Worm (Caenorhabditis elegans): ENCODE measurements around the gene ZK938.11.

ce11 chrII:9838260-9838935, 1.8 kb downstream of the ZK938.11 start, which contains the start of gene arrd-4:
- TF ChIP-seq ama-1 (optimal IDR thresholded peaks at IDR 0.05), result no peak
- no peak for TF ChIP-seq scrt-1 (GFP tag; IDR thresholded peaks at IDR 0.05)
- no peak for TF ChIP-seq aly-1 (tag; optimal IDR thresholded peaks at IDR 0.05)
- TF ChIP-seq F13C5.2 (tag; optimal IDR thresholded peaks at IDR 0.05), result no peak
- TF ChIP-seq hnd-1 (tag; optimal IDR thresholded peaks at IDR 0.05), result no peak
- no peak for TF ChIP-seq hmg-4 (GFP tag; optimal IDR thresholded peaks at IDR 0.05)
- TF ChIP-seq ceh-13 (GFP tag; optimal IDR thresholded peaks at IDR 0.05), result no peak
- no peak for TF ChIP-seq B0310.2 (tag; optimal IDR thresholded peaks at IDR 0.05)
- no peak for TF ChIP-seq tra-4 (tag; optimal IDR thresholded peaks at IDR 0.05)
- TF ChIP-seq flt-1 (GFP tag; IDR thresholded peaks at IDR 0.05), result no peak
- TF ChIP-seq tbx-11 (GFP tag; IDR thresholded peaks at IDR 0.05), result no peak
- no peak for TF ChIP-seq pes-1 (GFP tag; IDR thresholded peaks at IDR 0.05)
- no peak for TF ChIP-seq sea-1 (GFP tag; conservative IDR thresholded peaks at IDR 0.05)
- TF ChIP-seq tbx-37 (GFP tag; conservative IDR thresholded peaks at IDR 0.05), result no peak

Measured in whole organism, early embryonic.